Worm (Caenorhabditis elegans) whole organism, midembryonic: ENCODE results near the gene unc-119.

Experiments used
- T22C8.4 ChIP-seq: fragments of 200-800 bp; sonication (Bioruptor generic); IDR thresholded peaks from 2 replicates; pipeline ENCODE4 v1.3.6; 2022; ENCODE audit warnings: missing genetic modification characterization, missing compliant biosample characterization
- cog-1 ChIP-seq: sonication (generic microtip); optimal IDR thresholded peaks from 2 replicates; lab custom pipeline; 2016; ENCODE audit warnings: missing genetic modification characterization, missing compliant biosample characterization
- flt-1 ChIP-seq: fragments of 200-800 bp; sonication (Bioruptor generic); IDR thresholded peaks from 2 replicates; pipeline ENCODE4 v1.3.6; 2022; ENCODE audit warnings: missing genetic modification characterization, missing compliant biosample characterization
- klf-2 ChIP-seq: fragments of 200-800 bp; sonication (Bioruptor generic); conservative IDR thresholded peaks from 2 replicates; pipeline ENCODE4 v1.3.6; 2022; ENCODE audit warnings: missing genetic modification reagents, missing genetic modification characterization, missing compliant biosample characterization
- med-1 ChIP-seq: sonication (generic microtip); optimal IDR thresholded peaks from 2 replicates; lab custom pipeline; 2017; ENCODE audit warnings: missing genetic modification characterization, mild to moderate bottlenecking, missing compliant biosample characterization, antibody characterized with exemption, missing genetic modification reagents; ENCODE audit not compliant: insufficient read depth
- ref-1 ChIP-seq: fragments of 200-800 bp; sonication (Bioruptor generic); conservative IDR thresholded peaks from 2 replicates; pipeline ENCODE4 v1.3.6; 2022; ENCODE audit warnings: missing genetic modification reagents, missing genetic modification characterization, missing compliant biosample characterization
- tab-1 ChIP-seq: fragments of 200-800 bp; sonication (Bioruptor generic); IDR thresholded peaks from 2 replicates; pipeline ENCODE4 v1.3.6; 2022; ENCODE audit warnings: missing genetic modification characterization, missing compliant biosample characterization
- ztf-23 ChIP-seq: fragments of 200-800 bp; sonication (Bioruptor generic); IDR thresholded peaks from 2 replicates; pipeline ENCODE4 v1.3.6; 2022; ENCODE audit warnings: missing genetic modification reagents, missing genetic modification characterization, missing compliant biosample characterization
- ztf-29 ChIP-seq: fragments of 200-800 bp; sonication (Bioruptor generic); IDR thresholded peaks from 2 replicates; pipeline ENCODE4 v1.3.6; 2022; ENCODE audit warnings: missing genetic modification reagents, missing genetic modification characterization, missing compliant biosample characterization

The unc-119 gene

ce11 chrIII:10905112-10905511, 2.7 kb downstream of the unc-119 start:
- TF ChIP-seq ztf-23 (GFP tag; lab: Robert Waterston, UW) (0 out of 2 replicates have a peak, but pooled peaks have one; percentile 11), ztf-29 (GFP tag; lab: Robert Waterston, UW) (no peak), klf-2 (GFP tag; lab: Robert Waterston, UW) (no peak), tab-1 (GFP tag; lab: Robert Waterston, UW) (no peak)

- TF ChIP-seq med-1 (GFP tag; lab: Kevin White, UChicago) (no peak), ztf-29 (GFP tag; lab: Robert Waterston, UW) (no peak), klf-2 (GFP tag; lab: Robert Waterston, UW) (no peak), tab-1 (GFP tag; lab: Robert Waterston, UW) (no peak), T22C8.4 (GFP tag; lab: Robert Waterston, UW) (no peak), cog-1 (tag; lab: Kevin White, UChicago) (no peak), ref-1 (GFP tag; lab: Robert Waterston, UW) (no peak), ztf-23 (GFP tag; lab: Robert Waterston, UW) (no peak), flt-1 (GFP tag; lab: Robert Waterston, UW) (no peak)
Observed at ce11 chrIII:10906325-10906724, 3.9 kb downstream of the unc-119 start.

- no peak for TF ChIP-seq flt-1 (GFP tag; lab: Robert Waterston, UW)
- TF ChIP-seq klf-2 (GFP tag; lab: Robert Waterston, UW): no peak
- TF ChIP-seq cog-1 (tag; lab: Kevin White, UChicago): no peak
- no peak for TF ChIP-seq med-1 (GFP tag; lab: Kevin White, UChicago)
- no peak for TF ChIP-seq ref-1 (GFP tag; lab: Robert Waterston, UW)
- no peak for TF ChIP-seq ztf-29 (GFP tag; lab: Robert Waterston, UW)
- no peak for TF ChIP-seq T22C8.4 (GFP tag; lab: Robert Waterston, UW)
- TF ChIP-seq ztf-23 (GFP tag; lab: Robert Waterston, UW): no peak
- no peak for TF ChIP-seq tab-1 (GFP tag; lab: Robert Waterston, UW)
Observed at ce11 chrIII:10907678-10908217, 5.3 kb downstream of the unc-119 start.

ce11 chrIII:10908543-10908942, 6.1 kb downstream of the unc-119 start:
- TF ChIP-seq cog-1 (tag; lab: Kevin White, UChicago) (no peak), ztf-23 (GFP tag; lab: Robert Waterston, UW) (no peak)

ce11 chrIII:10909166-10909565, 6.7 kb downstream of the unc-119 start:
- TF ChIP-seq T22C8.4 (GFP tag; lab: Robert Waterston, UW) (no peak), klf-2 (GFP tag; lab: Robert Waterston, UW) (no peak)

ce11 chrIII:10911160-10911559, 8.7 kb downstream of the unc-119 start, which contains the start of gene cut-6:
Gene cut-6, plus strand, starts transcription at chrIII:10911460.
- TF ChIP-seq T22C8.4 (GFP tag; lab: Robert Waterston, UW) (no peak), klf-2 (GFP tag; lab: Robert Waterston, UW) (no peak), tab-1 (GFP tag; lab: Robert Waterston, UW) (no peak), ref-1 (GFP tag; lab: Robert Waterston, UW) (no peak), ztf-23 (GFP tag; lab: Robert Waterston, UW) (no peak), med-1 (GFP tag; lab: Kevin White, UChicago) (no peak), ztf-29 (GFP tag; lab: Robert Waterston, UW) (no peak), flt-1 (GFP tag; lab: Robert Waterston, UW) (no peak), cog-1 (tag; lab: Kevin White, UChicago) (no peak)

ce11 chrIII:10914971-10915370, 12.5 kb downstream of the unc-119 start:
- no peak for TF ChIP-seq T22C8.4 (GFP tag; lab: Robert Waterston, UW)

- TF ChIP-seq cog-1 (tag; lab: Kevin White, UChicago): no peak
- TF ChIP-seq tab-1 (GFP tag; lab: Robert Waterston, UW): no peak
- no peak for TF ChIP-seq ztf-23 (GFP tag; lab: Robert Waterston, UW)
- no peak for TF ChIP-seq med-1 (GFP tag; lab: Kevin White, UChicago)
- TF ChIP-seq flt-1 (GFP tag; lab: Robert Waterston, UW): no peak
- TF ChIP-seq ztf-29 (GFP tag; lab: Robert Waterston, UW): no peak
- TF ChIP-seq T22C8.4 (GFP tag; lab: Robert Waterston, UW): no peak
- TF ChIP-seq klf-2 (GFP tag; lab: Robert Waterston, UW): no peak
- no peak for TF ChIP-seq ref-1 (GFP tag; lab: Robert Waterston, UW)
Observed at ce11 chrIII:10920044-10920443, 17.6 kb downstream of the unc-119 start, which contains the start of gene vab-7. Gene vab-7, plus strand, starts transcription at chrIII:10920344.

- TF ChIP-seq med-1 (GFP tag; lab: Kevin White, UChicago) (no peak), ztf-29 (GFP tag; lab: Robert Waterston, UW) (no peak), ztf-23 (GFP tag; lab: Robert Waterston, UW) (0 out of 2 replicates have a peak, but pooled peaks have one; percentile 7)
Observed at ce11 chrIII:10921474-10921873, 19.0 kb downstream of the unc-119 start.

- TF ChIP-seq flt-1 (GFP tag; lab: Robert Waterston, UW): no peak
- no peak for TF ChIP-seq ztf-23 (GFP tag; lab: Robert Waterston, UW)
Observed at ce11 chrIII:10923539-10923938, 21.1 kb downstream of the unc-119 start.
